Fruit fly (Drosophila melanogaster) whole organism: ENCODE measurements around the gene Scox.

Experiments
- CG8478 ChIP-seq: fragments of >200 bp; optimal IDR thresholded peaks from 2 replicates; lab custom pipeline; 2018; ENCODE audit warnings: inconsistent platforms
- EcR ChIP-seq, 2 experiments: fragments of >200 bp; optimal IDR thresholded peaks; 2 replicates each; lab custom pipeline; 2017; ENCODE audit warnings: missing biosample characterization in 2 of 2, missing genetic modification characterization in 2 of 2, missing genetic modification reagents in 2 of 2
- pan ChIP-seq: fragments of >200 bp; optimal IDR thresholded peaks from 2 replicates; lab custom pipeline; 2017
- psq ChIP-seq: fragments of >200 bp; optimal IDR thresholded peaks from 2 replicates; lab custom pipeline; 2017
- usp ChIP-seq: fragments of >200 bp; optimal IDR thresholded peaks from 2 replicates; lab custom pipeline; 2017; ENCODE audit warnings: missing biosample characterization, missing genetic modification characterization, mixed read lengths

DNA sequence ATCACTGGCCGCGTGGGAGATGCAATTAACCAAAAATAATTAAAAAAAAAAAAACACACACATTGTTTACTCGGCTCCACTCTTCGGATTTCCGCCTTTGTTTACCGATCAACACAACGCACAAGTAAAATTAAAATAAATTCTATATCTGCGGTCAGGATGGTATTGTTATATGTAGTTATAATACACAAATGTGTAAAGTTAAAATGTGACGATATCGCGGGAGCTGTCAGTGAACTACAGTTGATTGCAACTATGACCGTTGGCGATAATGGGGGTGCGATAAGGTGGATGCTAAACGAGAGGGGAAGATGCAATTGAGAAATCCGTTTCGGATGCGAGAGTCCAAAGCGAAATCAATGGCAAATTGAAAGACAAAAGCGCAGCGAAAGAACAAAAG, 37.6 kb upstream of the Scox start:
- TF ChIP-seq pan (lab: Kevin White, UChicago): no peak
- no peak for TF ChIP-seq EcR (GFP tag; optimal IDR thresholded peaks at IDR 0.05; lab: Kevin White, UChicago)
- no peak for TF ChIP-seq CG8478 (lab: Kevin White, UChicago)
- TF ChIP-seq psq: no peak
- TF ChIP-seq usp (GFP tag; lab: Kevin White, UChicago): no peak
